Fruit fly (Drosophila melanogaster) whole organism, embryonic: ENCODE results near the gene Coq7.
A peak's percentile ranks its signal among the peaks of the same experiment; 100 is the strongest.

ENCODE experiments used
- Antp ChIP-seq: fragments of 200-800 bp; sonication (Bioruptor generic); optimal IDR thresholded peaks from 3 replicates; lab custom pipeline; 2016; ENCODE audit warnings: missing biosample characterization, missing genetic modification characterization
- Atf-2 ChIP-seq: fragments of 200-800 bp; sonication (Bioruptor generic); optimal IDR thresholded peaks from 2 replicates; lab custom pipeline; 2016; ENCODE audit warnings: missing biosample characterization, missing genetic modification characterization
- Blimp-1 ChIP-seq: fragments of 200-800 bp; sonication (Bioruptor generic); optimal IDR thresholded peaks from 3 replicates; lab custom pipeline; 2018; ENCODE audit warnings: missing biosample characterization, missing genetic modification characterization, mild to moderate bottlenecking, moderate library complexity, missing genetic modification reagents
- BtbVII ChIP-seq: fragments of 200-800 bp; sonication (Bioruptor generic); optimal IDR thresholded peaks from 3 replicates; lab custom pipeline; 2017; ENCODE audit warnings: missing biosample characterization, mild to moderate bottlenecking, missing genetic modification characterization
- CG11085 ChIP-seq: fragments of 200-800 bp; sonication (Bioruptor generic); IDR thresholded peaks from 2 replicates; pipeline ENCODE4 v1.3.6; 2022; ENCODE audit warnings: missing biosample characterization, missing genetic modification characterization
- CG11247 ChIP-seq: fragments of 200-800 bp; sonication (Bioruptor generic); IDR thresholded peaks from 2 replicates; pipeline ENCODE4 v1.3.6; 2022; ENCODE audit warnings: missing biosample characterization, missing genetic modification characterization
- CG11398 ChIP-seq: fragments of 200-800 bp; sonication (Bioruptor generic); optimal IDR thresholded peaks from 2 replicates; lab custom pipeline; 2016; ENCODE audit warnings: missing biosample characterization, missing genetic modification characterization
- CG11456 ChIP-seq: fragments of 200-800 bp; sonication (Bioruptor generic); IDR thresholded peaks from 3 replicates; pipeline ENCODE4 v1.3.6; 2022; ENCODE audit warnings: missing biosample characterization, missing genetic modification characterization
- CG14050 ChIP-seq: fragments of 200-800 bp; sonication (Bioruptor generic); IDR thresholded peaks from 3 replicates; pipeline ENCODE4 v1.3.6; 2022; ENCODE audit warnings: missing biosample characterization, missing genetic modification characterization
- CG14965 ChIP-seq: fragments of 200-800 bp; sonication (Bioruptor generic); optimal IDR thresholded peaks from 2 replicates; lab custom pipeline; 2016; ENCODE audit warnings: missing biosample characterization, missing genetic modification characterization, borderline replicate concordance
- CG15269 ChIP-seq: fragments of 200-800 bp; sonication (Bioruptor generic); optimal IDR thresholded peaks from 2 replicates; lab custom pipeline; 2018; ENCODE audit warnings: missing biosample characterization, mild to moderate bottlenecking, missing genetic modification characterization, moderate library complexity
- CG17186 ChIP-seq: fragments of 200-800 bp; sonication (Bioruptor generic); optimal IDR thresholded peaks from 3 replicates; lab custom pipeline; 2017; ENCODE audit warnings: missing biosample characterization, missing genetic modification reagents, missing genetic modification characterization
- CG4282 ChIP-seq: fragments of 200-800 bp; sonication (Bioruptor generic); optimal IDR thresholded peaks from 2 replicates; lab custom pipeline; 2016; ENCODE audit warnings: missing biosample characterization, missing genetic modification characterization
- CG5180 ChIP-seq: fragments of 200-800 bp; sonication (Bioruptor generic); optimal IDR thresholded peaks from 3 replicates; lab custom pipeline; 2017; ENCODE audit warnings: missing biosample characterization, missing genetic modification characterization, mild to moderate bottlenecking, moderate library complexity, missing genetic modification reagents
- CG5245 ChIP-seq: fragments of 200-800 bp; sonication (Bioruptor generic); optimal IDR thresholded peaks from 3 replicates; lab custom pipeline; 2016; ENCODE audit warnings: missing biosample characterization, missing genetic modification characterization
- CG6272 ChIP-seq: fragments of 200-800 bp; sonication (Bioruptor generic); IDR thresholded peaks from 2 replicates; pipeline ENCODE4 v1.3.6; 2022; ENCODE audit warnings: missing biosample characterization, missing genetic modification characterization
- CG6791 ChIP-seq: fragments of 200-800 bp; sonication (Bioruptor generic); IDR thresholded peaks from 3 replicates; pipeline ENCODE4 v1.3.6; 2022; ENCODE audit warnings: missing biosample characterization, missing genetic modification characterization; ENCODE audit not compliant: partially characterized antibody
- CG7928 ChIP-seq: fragments of 200-800 bp; sonication (Bioruptor generic); optimal IDR thresholded peaks from 2 replicates; lab custom pipeline; 2017; ENCODE audit warnings: missing biosample characterization, mild to moderate bottlenecking, missing genetic modification characterization
- CG7963 ChIP-seq: fragments of 200-800 bp; sonication (Bioruptor generic); IDR thresholded peaks from 3 replicates; pipeline ENCODE4 v1.3.6; 2022; ENCODE audit warnings: missing biosample characterization, missing genetic modification characterization; ENCODE audit not compliant: partially characterized antibody
- CG8359 ChIP-seq: fragments of 200-800 bp; sonication (Bioruptor generic); optimal IDR thresholded peaks from 2 replicates; lab custom pipeline; 2017; ENCODE audit warnings: missing biosample characterization, mild to moderate bottlenecking, missing genetic modification characterization, borderline replicate concordance
- D19A ChIP-seq: fragments of 200-800 bp; optimal IDR thresholded peaks from 3 replicates; lab custom pipeline; 2019; ENCODE audit warnings: missing biosample characterization, mild to moderate bottlenecking, missing genetic modification characterization, moderate library complexity
- Dip3 ChIP-seq: fragments of 200-800 bp; sonication (Bioruptor generic); optimal IDR thresholded peaks from 3 replicates; lab custom pipeline; 2016; ENCODE audit warnings: missing biosample characterization, missing genetic modification characterization
- Dll ChIP-seq: fragments of 200-800 bp; sonication (Bioruptor generic); IDR thresholded peaks from 4 replicates; pipeline ENCODE4 v1.3.6; 2022; ENCODE audit warnings: missing biosample characterization, missing genetic modification characterization; ENCODE audit not compliant: partially characterized antibody
- Hr39 ChIP-seq: fragments of >200 bp; optimal IDR thresholded peaks from 2 replicates; lab custom pipeline; 2017
- Lpt ChIP-seq: fragments of >200 bp; optimal IDR thresholded peaks from 2 replicates; lab custom pipeline; 2018; ENCODE audit warnings: missing biosample characterization, missing genetic modification characterization
- MESR4 ChIP-seq: fragments of 200-800 bp; sonication (Bioruptor generic); optimal IDR thresholded peaks from 2 replicates; lab custom pipeline; 2018; ENCODE audit warnings: missing biosample characterization, mild to moderate bottlenecking, missing genetic modification characterization, moderate library complexity
- Med ChIP-seq: fragments of 200-800 bp; sonication (Bioruptor generic); peaks from one replicate; lab custom pipeline; 2016; ENCODE audit warnings: missing biosample characterization, missing genetic modification characterization, mild to moderate bottlenecking, inconsistent platforms, moderate library complexity
- NC2α ChIP-seq: fragments of 200-800 bp; sonication (Bioruptor generic); optimal IDR thresholded peaks from 2 replicates; lab custom pipeline; 2016; ENCODE audit warnings: missing biosample characterization, missing genetic modification characterization
- NC2β ChIP-seq: fragments of 200-800 bp; sonication (Bioruptor generic); optimal IDR thresholded peaks from 2 replicates; lab custom pipeline; 2016; ENCODE audit warnings: missing biosample characterization, missing genetic modification characterization
- Ravus ChIP-seq: fragments of 200-800 bp; sonication (Bioruptor generic); IDR thresholded peaks from 2 replicates; pipeline ENCODE4 v1.3.6; 2022; ENCODE audit warnings: missing biosample characterization, missing genetic modification characterization
- Sry-β ChIP-seq: fragments of 200-800 bp; sonication (Bioruptor generic); optimal IDR thresholded peaks from 2 replicates; lab custom pipeline; 2018; ENCODE audit warnings: missing biosample characterization, mild to moderate bottlenecking, missing genetic modification characterization, moderate library complexity
- chinmo ChIP-seq: fragments of 200-800 bp; sonication (Bioruptor generic); IDR thresholded peaks from 4 replicates; pipeline ENCODE4 v1.3.6; 2022; ENCODE audit warnings: missing biosample characterization, missing genetic modification characterization; ENCODE audit not compliant: partially characterized antibody
- cwo ChIP-seq: fragments of 200-800 bp; sonication (Bioruptor generic); optimal IDR thresholded peaks from 3 replicates; lab custom pipeline; 2017; ENCODE audit warnings: missing biosample characterization, missing genetic modification characterization, mild to moderate bottlenecking, moderate library complexity, missing genetic modification reagents
- fd102C ChIP-seq: fragments of 200-800 bp; sonication (Bioruptor generic); optimal IDR thresholded peaks from 2 replicates; lab custom pipeline; 2018; ENCODE audit warnings: missing biosample characterization, mild to moderate bottlenecking, missing genetic modification characterization, moderate library complexity
- fu2 ChIP-seq: fragments of 200-800 bp; sonication (Bioruptor generic); optimal IDR thresholded peaks from 2 replicates; lab custom pipeline; 2016; ENCODE audit warnings: missing biosample characterization, missing genetic modification characterization
- inv ChIP-seq: fragments of 200-800 bp; sonication (Bioruptor generic); IDR thresholded peaks from 2 replicates; pipeline ENCODE4 v1.3.6; 2022; ENCODE audit warnings: missing biosample characterization, missing genetic modification characterization; ENCODE audit not compliant: partially characterized antibody
- oc ChIP-seq: fragments of 200-800 bp; sonication (Bioruptor generic); optimal IDR thresholded peaks from 2 replicates; lab custom pipeline; 2018; ENCODE audit warnings: missing biosample characterization, mild to moderate bottlenecking, missing genetic modification characterization, moderate library complexity
- pfk ChIP-seq: fragments of 200-800 bp; sonication (Bioruptor generic); optimal IDR thresholded peaks from 2 replicates; lab custom pipeline; 2018; ENCODE audit warnings: missing biosample characterization, mild to moderate bottlenecking, missing genetic modification characterization, moderate library complexity
- psq ChIP-seq: fragments of 200-800 bp; sonication (Bioruptor generic); optimal IDR thresholded peaks from 2 replicates; lab custom pipeline; 2017; ENCODE audit warnings: missing biosample characterization, missing genetic modification characterization
- rib ChIP-seq: fragments of 200-800 bp; sonication (Bioruptor generic); IDR thresholded peaks from 2 replicates; pipeline ENCODE4 v1.3.6; 2022; ENCODE audit warnings: missing biosample characterization, missing genetic modification characterization
- row ChIP-seq: fragments of 200-800 bp; sonication (Bioruptor generic); IDR thresholded peaks from 3 replicates; pipeline ENCODE4 v1.3.6; 2022; ENCODE audit warnings: missing biosample characterization, missing genetic modification characterization
- zen2 ChIP-seq: fragments of 200-800 bp; sonication (Bioruptor generic); IDR thresholded peaks from 3 replicates; pipeline ENCODE4 v1.3.6; 2022; ENCODE audit warnings: missing biosample characterization, missing genetic modification characterization; ENCODE audit not compliant: partially characterized antibody

Gene Coq7

dm6 chrX:6759184-6759965 is 11.7 kb upstream of the Coq7 start (continued):
- TF ChIP-seq CG11398 (no peak), CG14050 (no peak), rib (no peak), CG17186 (peak; percentile 51), zen2 (GFP tag; lab: Robert Waterston, UW) (peak; percentile 44; the same call in 1 of the 3 replicates), CG5245 (GFP tag; lab: Kevin White, UChicago) (no peak), CG11456 (GFP tag; lab: Robert Waterston, UW) (no peak), pfk (GFP tag; lab: Kevin White, UChicago) (no peak), MESR4 (peak; percentile 3), CG4282 (GFP tag; lab: Kevin White, UChicago) (no peak), chinmo (0 out of 4 replicates have a peak, but pooled peaks have one; percentile 53), fd102C (GFP tag; lab: Kevin White, UChicago) (no peak), D19A (tag; lab: Kevin White, UChicago) (no peak), oc (tag; lab: Kevin White, UChicago) (no peak), Blimp-1 (GFP tag; lab: Kevin White, UChicago) (no peak), CG11085 (GFP tag; lab: Robert Waterston, UW) (no peak), CG11247 (GFP tag; lab: Robert Waterston, UW) (no peak), Lpt (GFP tag; lab: Kevin White, UChicago) (no peak), Ravus (GFP tag; lab: Robert Waterston, UW) (no peak), psq (GFP tag; lab: Kevin White, UChicago) (no peak), CG6791 (GFP tag; lab: Robert Waterston, UW) (peak; percentile 71; the same call in 1 of the 3 replicates), cwo (GFP tag; lab: Kevin White, UChicago) (no peak), NC2α (GFP tag; lab: Kevin White, UChicago) (no peak), BtbVII (GFP tag; lab: Kevin White, UChicago) (no peak), inv (GFP tag; lab: Robert Waterston, UW) (peak; percentile 54), NC2β (GFP tag; lab: Kevin White, UChicago) (no peak), Dip3 (GFP tag; lab: Kevin White, UChicago) (no peak), Antp (GFP tag; lab: Kevin White, UChicago) (no peak), CG14965 (GFP tag; lab: Kevin White, UChicago) (no peak), CG6272 (GFP tag; lab: Robert Waterston, UW) (no peak), Dll (peak; percentile 88)

DNA sequence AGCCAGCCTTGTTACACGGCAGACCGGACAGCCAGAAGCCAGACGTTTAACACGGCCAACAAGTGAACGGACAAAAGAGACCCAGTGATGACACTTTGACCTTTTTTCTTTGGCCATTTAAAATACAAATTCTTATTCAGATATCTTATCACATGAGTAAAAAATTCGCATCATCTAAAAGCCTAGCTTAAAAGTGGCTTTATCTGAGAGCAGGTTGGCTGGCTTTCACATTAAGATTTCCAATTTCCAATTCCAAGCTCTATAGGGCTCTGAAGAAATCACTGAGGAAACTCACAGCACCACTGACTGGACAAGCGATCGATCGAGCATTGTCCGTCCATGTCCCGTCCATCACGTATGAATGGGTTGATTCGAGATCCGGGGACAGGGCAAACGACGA is 4.6 kb downstream of the Coq7 start:
- TF ChIP-seq fu2 (GFP tag; lab: Kevin White, UChicago) (no peak), Sry-β (GFP tag; lab: Kevin White, UChicago) (peak; percentile 81), row (peak; percentile 62), Hr39 (lab: Kevin White, UChicago) (no peak), CG5180 (peak; percentile 89), CG7963 (GFP tag; lab: Robert Waterston, UW) (no peak), CG7928 (no peak), Med (GFP tag; lab: Kevin White, UChicago) (peak; percentile 43), Atf-2 (no peak), CG8359 (GFP tag; lab: Kevin White, UChicago) (no peak), CG15269 (tag; lab: Kevin White, UChicago) (peak; percentile 46)
